Fruit fly (Drosophila melanogaster): ENCODE measurements around the gene CG42680.

CG42680 gene

dm6 chr2L:14622182-14622581 is 34.1 kb upstream of the CG42680 start (continued):
- peak; percentile 41 for TF ChIP-seq onecut (GFP tag; IDR thresholded peaks at IDR 0.05)
- TF ChIP-seq Kr (GFP tag; optimal IDR thresholded peaks at IDR 0.05): no peak
- TF ChIP-seq ap (GFP tag; IDR thresholded peaks at IDR 0.05): 0 out of 2 replicates have a peak, but pooled peaks have one; percentile 9
- no peak for TF ChIP-seq CG17612 (GFP tag; IDR thresholded peaks at IDR 0.05)
- no peak for TF ChIP-seq CG18619 (GFP tag; optimal IDR thresholded peaks at IDR 0.05)
- peak; percentile 37 for TF ChIP-seq CG6254 (GFP tag; optimal IDR thresholded peaks at IDR 0.05)
- TF ChIP-seq CG11504 (tag; optimal IDR thresholded peaks at IDR 0.05): peak; percentile 62
- TF ChIP-seq CG16815 (GFP tag; optimal IDR thresholded peaks at IDR 0.05): peak; percentile 42
- peak; percentile 73 for TF ChIP-seq zfh1 (GFP tag; IDR thresholded peaks at IDR 0.05)
- no peak for TF ChIP-seq CG3163 (GFP tag; optimal IDR thresholded peaks at IDR 0.05)
- no peak for TF ChIP-seq E2f1 (GFP tag; IDR thresholded peaks at IDR 0.05)
- TF ChIP-seq CG10267 (tag; optimal IDR thresholded peaks at IDR 0.05): peak; percentile 65
- TF ChIP-seq row (GFP tag; IDR thresholded peaks at IDR 0.05): peak; percentile 60
- no peak for TF ChIP-seq Sox100B (GFP tag; optimal IDR thresholded peaks at IDR 0.05)
- TF ChIP-seq CG17568 (GFP tag; optimal IDR thresholded peaks at IDR 0.05): no peak
- no peak for TF ChIP-seq z (GFP tag; IDR thresholded peaks at IDR 0.05)
- TF ChIP-seq CG11085 (GFP tag; IDR thresholded peaks at IDR 0.05): 0 out of 2 replicates have a peak, but pooled peaks have one; percentile 28
- peak; percentile 42 for TF ChIP-seq CG8944 (GFP tag; optimal IDR thresholded peaks at IDR 0.05)
- peak; percentile 52 for TF ChIP-seq fd96Cb (tag; optimal IDR thresholded peaks at IDR 0.05)
- TF ChIP-seq CG13424 (tag; optimal IDR thresholded peaks at IDR 0.05): peak; percentile 45
- no peak for TF ChIP-seq CG11696 (GFP tag; IDR thresholded peaks at IDR 0.05)
- TF ChIP-seq unpg (GFP tag; optimal IDR thresholded peaks at IDR 0.05): peak; percentile 57
- TF ChIP-seq Side (GFP tag; optimal IDR thresholded peaks at IDR 0.05): peak; percentile 55
- TF ChIP-seq Dad (GFP tag; optimal IDR thresholded peaks at IDR 0.05): peak; percentile 26
- peak; percentile 40 for TF ChIP-seq CoRest (tag; optimal IDR thresholded peaks at IDR 0.05)
- TF ChIP-seq Oli (tag; optimal IDR thresholded peaks at IDR 0.05): peak; percentile 44
- peak; percentile 31 for TF ChIP-seq Camta (GFP tag; optimal IDR thresholded peaks at IDR 0.05)
- peak; percentile 56 for TF ChIP-seq pb (GFP tag; optimal IDR thresholded peaks at IDR 0.05)
- 0 out of 3 replicates have a peak, but pooled peaks have one; percentile 29 for TF ChIP-seq CG11093 (GFP tag; IDR thresholded peaks at IDR 0.05)
- peak; percentile 74 for TF ChIP-seq vvl (GFP tag; IDR thresholded peaks at IDR 0.05)
- peak; percentile 55 for TF ChIP-seq bab2 (GFP tag; optimal IDR thresholded peaks at IDR 0.05)
- no peak for TF ChIP-seq pan (optimal IDR thresholded peaks at IDR 0.05)
- peak in 1 of 2 experiments; percentile 56 for TF ChIP-seq pan (GFP tag; optimal IDR thresholded peaks at IDR 0.05 in 1 of 2, IDR thresholded peaks at IDR 0.05 in 1 of 2)
- TF ChIP-seq CG15696 (tag; optimal IDR thresholded peaks at IDR 0.05): peak; percentile 89
- peak; percentile 69 for TF ChIP-seq zen (tag; optimal IDR thresholded peaks at IDR 0.05)
- TF ChIP-seq danr (GFP tag; IDR thresholded peaks at IDR 0.05): no peak
- peak; percentile 42; the same call in 1 of the 3 replicates for TF ChIP-seq CG11695 (GFP tag; IDR thresholded peaks at IDR 0.05)
- peak; percentile 53 for TF ChIP-seq CG7839 (tag; optimal IDR thresholded peaks at IDR 0.05)
- peak; percentile 33 for TF ChIP-seq gsb-n (tag; optimal IDR thresholded peaks at IDR 0.05)
- TF ChIP-seq ato (GFP tag; IDR thresholded peaks at IDR 0.05; ENCODE audit: partially characterized antibody): no peak
- no peak for TF ChIP-seq CTCF (GFP tag; optimal IDR thresholded peaks at IDR 0.05)
- TF ChIP-seq CG4404 (GFP tag; IDR thresholded peaks at IDR 0.05): peak; percentile 51
- TF ChIP-seq croc (GFP tag; conservative IDR thresholded peaks at IDR 0.05): peak; percentile 48; the same call in 1 of the 3 replicates
- peak; percentile 47 for TF ChIP-seq Hsf (GFP tag; optimal IDR thresholded peaks at IDR 0.05)
- no peak for TF ChIP-seq cwo (GFP tag; optimal IDR thresholded peaks at IDR 0.05)
- TF ChIP-seq CG5953 (GFP tag; IDR thresholded peaks at IDR 0.05): no peak
- peak; percentile 20 for TF ChIP-seq Sry-δ (GFP tag; optimal IDR thresholded peaks at IDR 0.05)
- peak; percentile 89 for TF ChIP-seq Drgx (GFP tag; IDR thresholded peaks at IDR 0.05)
- peak; percentile 33 for TF ChIP-seq bcd (GFP tag; optimal IDR thresholded peaks at IDR 0.05)
- TF ChIP-seq CG15269 (tag; optimal IDR thresholded peaks at IDR 0.05): peak; percentile 5
- TF ChIP-seq CG1233 (GFP tag; optimal IDR thresholded peaks at IDR 0.05): peak; percentile 38
- TF ChIP-seq ssp (GFP tag; IDR thresholded peaks at IDR 0.05): 0 out of 2 replicates have a peak, but pooled peaks have one; percentile 28
